Worm (Caenorhabditis elegans) whole organism, mixed stage, embryonic: ENCODE results near the gene R144.12.

Source experiments
- M03D4.4 ChIP-seq: sonication (generic microtip); optimal IDR thresholded peaks from 2 replicates; lab custom pipeline; 2017; ENCODE audit warnings: mild to moderate bottlenecking, missing genetic modification characterization, missing compliant biosample characterization
- elt-1 ChIP-seq: sonication (generic microtip); optimal IDR thresholded peaks from 2 replicates; lab custom pipeline; 2017; ENCODE audit warnings: missing genetic modification characterization, mild to moderate bottlenecking, missing compliant biosample characterization, antibody characterized with exemption, moderate library complexity, borderline replicate concordance; ENCODE audit not compliant: insufficient read depth
- lin-13 ChIP-seq: fragments of 150-350 bp; optimal IDR thresholded peaks from 2 replicates; lab custom pipeline; 2014; ENCODE audit warnings: missing biosample characterization, missing genetic modification characterization
- lsy-2 ChIP-seq: fragments of 150-350 bp; optimal IDR thresholded peaks from 2 replicates; lab custom pipeline; 2014; ENCODE audit warnings: missing biosample characterization, missing genetic modification characterization
- nhr-12 ChIP-seq: fragments of 150-350 bp; optimal IDR thresholded peaks from 2 replicates; lab custom pipeline; 2014; ENCODE audit warnings: missing biosample characterization, missing genetic modification characterization
- nhr-28 ChIP-seq: fragments of 150-350 bp; optimal IDR thresholded peaks from 2 replicates; lab custom pipeline; 2014; ENCODE audit warnings: missing biosample characterization, missing genetic modification characterization
- nhr-76 ChIP-seq: sonication (generic microtip); optimal IDR thresholded peaks from 2 replicates; lab custom pipeline; 2017; ENCODE audit warnings: missing biosample characterization, missing genetic modification characterization
- pha-4 ChIP-seq: fragments of 150-350 bp; optimal IDR thresholded peaks from 2 replicates; lab custom pipeline; 2018; ENCODE audit warnings: missing biosample characterization, missing genetic modification reagents, missing genetic modification characterization
- snpc-4 ChIP-seq: fragments of 150-350 bp; optimal IDR thresholded peaks from 2 replicates; lab custom pipeline; 2014; ENCODE audit warnings: missing biosample characterization, missing genetic modification characterization

ce11 chrIII:4998111-4998859 lies 8.5 kb downstream of the R144.12 start, which contains the start of gene tmem-131:
- TF ChIP-seq snpc-4 (tag; lab: Kevin White, UChicago) (no peak), pha-4 (no peak), lin-13 (no peak), nhr-76 (no peak), M03D4.4 (no peak), elt-1 (tag; lab: Kevin White, UChicago) (no peak), nhr-28 (no peak), lsy-2 (tag; lab: Kevin White, UChicago) (no peak), nhr-12 (tag; lab: Kevin White, UChicago) (no peak)
